Worm (Caenorhabditis elegans) whole organism, L4/young adult: Measurements from ENCODE around the gene ttr-43.

ENCODE experiments used
- W03F9.2 ChIP-seq: fragments of 150-350 bp; optimal IDR thresholded peaks from 2 replicates; lab custom pipeline; 2014; ENCODE audit warnings: missing biosample characterization, missing genetic modification characterization
- dao-5 ChIP-seq: sonication (generic microtip); optimal IDR thresholded peaks from 2 replicates; lab custom pipeline; 2016; ENCODE audit warnings: missing genotype, missing genetic modification characterization, moderate library complexity, missing compliant biosample characterization
- him-1 ChIP-seq: sonication (generic microtip); optimal IDR thresholded peaks from 2 replicates; lab custom pipeline; 2016; ENCODE audit warnings: missing genotype, missing genetic modification reagents, missing genetic modification characterization, missing compliant biosample characterization

ce11 chrV:12575846-12576245, 14.7 kb downstream of the ttr-43 start:
- no peak for TF ChIP-seq W03F9.2
- no peak for TF ChIP-seq him-1 (tag; lab: Kevin White, UChicago)
- TF ChIP-seq dao-5 (tag; lab: Kevin White, UChicago) = no peak
